Worm (Caenorhabditis elegans): Measurements from ENCODE around the gene srbc-66.
"Not testable (repeated sequence)": the region's sequence is repeated elsewhere in the genome, so short reads cannot be mapped to it uniquely, and the experiment has no call there.

srbc-66 gene

ce11 chrV:3558744-3559143, 28.2 kb downstream of the srbc-66 start, which contains the start of gene T24A6.1:
Gene T24A6.1, plus strand, starts transcription at chrV:3559044.
- not testable (repeated sequence) for TF ChIP-seq F49E8.2 (tag; optimal IDR thresholded peaks at IDR 0.05; ENCODE audit: borderline replicate concordance); lin-39 (tag; optimal IDR thresholded peaks at IDR 0.05); ceh-20 (GFP tag; IDR thresholded peaks at IDR 0.05)

- peak; percentile 58; the same call in 1 of the 2 replicates for TF ChIP-seq set-16 (GFP tag; IDR thresholded peaks at IDR 0.05)
Observed at ce11 chrV:3559704-3560103, 29.2 kb downstream of the srbc-66 start.

ce11 chrV:3562824-3563223, 32.3 kb downstream of the srbc-66 start, which contains the start of gene T24A6.16:
Gene T24A6.16, minus strand, starts transcription at chrV:3562924.
- not testable (repeated sequence) for TF ChIP-seq aha-1 (tag); lim-7 (GFP tag; IDR thresholded peaks at IDR 0.05); ceh-28 (tag; optimal IDR thresholded peaks at IDR 0.05)

- not testable (repeated sequence) for TF ChIP-seq F10B5.3 (tag; optimal IDR thresholded peaks at IDR 0.05); sdz-12 (GFP tag; optimal IDR thresholded peaks at IDR 0.05); mdt-29 (GFP tag; IDR thresholded peaks at IDR 0.05)
Observed at ce11 chrV:3564335-3564734, 33.8 kb downstream of the srbc-66 start, which contains the start of gene T24A6.17. Gene T24A6.17, minus strand, starts transcription at chrV:3564435.

- TF ChIP-seq mdt-29 (GFP tag; IDR thresholded peaks at IDR 0.05); ztf-7 (tag; optimal IDR thresholded peaks at IDR 0.05); ceh-28 (tag; optimal IDR thresholded peaks at IDR 0.05): not testable (repeated sequence)
Observed at ce11 chrV:3570695-3571094, 40.2 kb downstream of the srbc-66 start, which contains the start of gene F40C5.2. Gene F40C5.2, plus strand, starts transcription at chrV:3570995.

- TF ChIP-seq F37D6.2 (tag; optimal IDR thresholded peaks at IDR 0.05); cey-2 (tag; optimal IDR thresholded peaks at IDR 0.05; ENCODE audit: borderline replicate concordance, insufficient read depth); attf-4 (tag; optimal IDR thresholded peaks at IDR 0.05): not testable (repeated sequence)
Observed at ce11 chrV:3572408-3572807, 41.9 kb downstream of the srbc-66 start, which contains the start of gene F40C5.1. Gene F40C5.1, plus strand, starts transcription at chrV:3572708.

ce11 chrV:3575759-3576158, 45.3 kb downstream of the srbc-66 start, which contains the start of gene grl-27:
Gene grl-27, minus strand, starts transcription at chrV:3575859.
- no peak for TF ChIP-seq zfp-2 (tag; optimal IDR thresholded peaks at IDR 0.05)
- TF ChIP-seq gei-8 (GFP tag; optimal IDR thresholded peaks at IDR 0.05) = no peak
- no peak for TF ChIP-seq lin-15B (tag; optimal IDR thresholded peaks at IDR 0.05)
- no peak for TF ChIP-seq hmg-1.1 (GFP tag; IDR thresholded peaks at IDR 0.05)
- TF ChIP-seq ceh-44 (GFP tag; IDR thresholded peaks at IDR 0.05) = no peak
- TF ChIP-seq skn-1 (tag; optimal IDR thresholded peaks at IDR 0.05) = no peak
- TF ChIP-seq ceh-20 (GFP tag; IDR thresholded peaks at IDR 0.05) = no peak
- TF ChIP-seq T20F7.1 (GFP tag; optimal IDR thresholded peaks at IDR 0.05) = no peak

ce11 chrV:3578813-3579212, 48.3 kb downstream of the srbc-66 start, which contains the start of gene pygl-1:
Gene pygl-1, plus strand, starts transcription at chrV:3579023.
- TF ChIP-seq lin-38 (GFP tag; IDR thresholded peaks at IDR 0.05) = peak; percentile 69
- TF ChIP-seq zag-1 (tag; optimal IDR thresholded peaks at IDR 0.05) = no peak
- TF ChIP-seq Y48G9A.11 (GFP tag; IDR thresholded peaks at IDR 0.05) = peak; percentile 91
- peak in 1 of 2 experiments; percentile 72 for TF ChIP-seq lsy-2 (tag; optimal IDR thresholded peaks at IDR 0.05)
- TF ChIP-seq F37D6.2 (tag; optimal IDR thresholded peaks at IDR 0.05) = no peak
- TF ChIP-seq mdl-1 (tag; optimal IDR thresholded peaks at IDR 0.05) = no peak
- 0 out of 2 replicates have a peak, but pooled peaks have one; percentile 10 for TF ChIP-seq madf-9 (GFP tag; conservative IDR thresholded peaks at IDR 0.05)
- TF ChIP-seq daf-16 (GFP tag; optimal IDR thresholded peaks at IDR 0.05) = no peak
- TF ChIP-seq daf-16 (tag; optimal IDR thresholded peaks at IDR 0.05) = peak; percentile 28
- no peak for TF ChIP-seq nhr-25 (tag; optimal IDR thresholded peaks at IDR 0.05; ENCODE audit: borderline replicate concordance, insufficient read depth)
- no peak for TF ChIP-seq nhr-10 (tag; optimal IDR thresholded peaks at IDR 0.05)
- TF ChIP-seq snpc-1.2 (GFP tag; IDR thresholded peaks at IDR 0.05) = peak; percentile 27; the same call in 1 of the 2 replicates
- TF ChIP-seq nhr-76 (tag; optimal IDR thresholded peaks at IDR 0.05) = no peak
- no peak for TF ChIP-seq saeg-2 (GFP tag; IDR thresholded peaks at IDR 0.05)
- TF ChIP-seq unc-130 (GFP tag; optimal IDR thresholded peaks at IDR 0.05) = peak; percentile 88
- peak; percentile 66 for TF ChIP-seq F49E8.2 (tag; optimal IDR thresholded peaks at IDR 0.05; ENCODE audit: borderline replicate concordance)
